Fruit fly (Drosophila melanogaster): ENCODE measurements around the gene nSyb.

Gene nSyb

DNA sequence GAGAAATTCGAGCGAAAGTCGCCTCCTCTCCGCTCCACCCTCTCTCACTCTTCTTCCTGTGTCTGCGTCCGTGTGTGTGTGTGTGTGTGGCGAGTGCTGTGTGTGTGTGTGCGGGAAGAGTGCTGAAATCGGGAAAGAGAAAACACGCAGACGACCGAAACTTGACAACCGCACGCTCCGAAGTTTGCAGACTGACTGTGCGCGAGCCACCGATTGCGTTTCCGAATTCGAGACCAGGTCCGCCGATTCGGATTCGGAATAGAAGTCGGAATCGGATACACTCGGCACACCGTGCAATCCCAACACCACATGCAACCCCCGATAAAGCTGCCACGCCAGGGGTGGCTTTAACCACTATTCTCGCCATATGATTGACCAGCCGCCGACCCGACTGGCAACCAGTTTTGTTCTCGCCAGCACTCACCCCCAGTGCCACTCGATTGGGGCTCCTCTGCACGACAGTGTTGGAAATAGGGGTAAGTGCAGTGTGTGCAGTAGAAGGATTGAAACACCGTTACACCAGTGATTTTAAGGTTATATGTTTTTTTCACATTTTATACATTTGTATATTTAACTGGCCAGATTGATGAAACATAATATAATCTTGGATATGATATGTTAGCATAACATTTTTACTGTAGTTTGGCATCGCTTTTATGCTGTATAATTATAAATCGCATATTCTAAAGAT is 9.2 kb downstream of the nSyb start, which contains the start of gene CG13928 (continued):
- TF ChIP-seq CG6689 (GFP tag; IDR thresholded peaks at IDR 0.05) (no peak), ab (GFP tag; optimal IDR thresholded peaks at IDR 0.05) (no peak), scrt (GFP tag; optimal IDR thresholded peaks at IDR 0.05) (peak; percentile 42), CG16779 (GFP tag; IDR thresholded peaks at IDR 0.05) (peak; percentile 87), vvl (GFP tag; IDR thresholded peaks at IDR 0.05) (0 out of 2 replicates have a peak, but pooled peaks have one; percentile 18), prd (optimal IDR thresholded peaks at IDR 0.05) (no peak), prd (GFP tag; IDR thresholded peaks at IDR 0.05) (no peak), Fer3 (tag; optimal IDR thresholded peaks at IDR 0.05) (no peak), CG15601 (tag; optimal IDR thresholded peaks at IDR 0.05) (no peak), lov (optimal IDR thresholded peaks at IDR 0.05) (no peak), lov (GFP tag; IDR thresholded peaks at IDR 0.05) (no peak), ftz-f1 (GFP tag; optimal IDR thresholded peaks at IDR 0.05) (no peak), CG17829 (tag; optimal IDR thresholded peaks at IDR 0.05) (no peak), lab (GFP tag; optimal IDR thresholded peaks at IDR 0.05) (peak; percentile 9), Neu2 (GFP tag; optimal IDR thresholded peaks at IDR 0.05; ENCODE audit: borderline replicate concordance) (no peak), disco-r (GFP tag; optimal IDR thresholded peaks at IDR 0.05) (no peak), CG10267 (tag; optimal IDR thresholded peaks at IDR 0.05) (peak; percentile 44), tap (tag; optimal IDR thresholded peaks at IDR 0.05) (no peak), Hey (tag; optimal IDR thresholded peaks at IDR 0.05) (no peak), CG15696 (tag; optimal IDR thresholded peaks at IDR 0.05) (no peak), bbx (GFP tag; IDR thresholded peaks at IDR 0.05; ENCODE audit: partially characterized antibody) (no peak), Vsx1 (GFP tag; optimal IDR thresholded peaks at IDR 0.05) (no peak), CG34376 (GFP tag; optimal IDR thresholded peaks at IDR 0.05) (peak; percentile 16), CG16863 (GFP tag; optimal IDR thresholded peaks at IDR 0.05) (no peak), CG12769 (tag; optimal IDR thresholded peaks at IDR 0.05) (no peak), CG6813 (GFP tag; optimal IDR thresholded peaks at IDR 0.05) (no peak), CG6854 (GFP tag; optimal IDR thresholded peaks at IDR 0.05) (no peak), D19B (GFP tag; optimal IDR thresholded peaks at IDR 0.05) (no peak), Dfd (GFP tag; optimal IDR thresholded peaks at IDR 0.05) (no peak), inv (GFP tag; IDR thresholded peaks at IDR 0.05; ENCODE audit: partially characterized antibody) (no peak), CG31224 (GFP tag; IDR thresholded peaks at IDR 0.05) (no peak), CG12104 (GFP tag; optimal IDR thresholded peaks at IDR 0.05) (no peak), dysf (GFP tag; IDR thresholded peaks at IDR 0.05) (no peak), cad (GFP tag; optimal IDR thresholded peaks at IDR 0.05) (no peak), CG2120 (GFP tag; optimal IDR thresholded peaks at IDR 0.05) (peak; percentile 10), CG6654 (GFP tag; optimal IDR thresholded peaks at IDR 0.05) (no peak), CG3838 (GFP tag; optimal IDR thresholded peaks at IDR 0.05) (no peak), C15 (GFP tag; IDR thresholded peaks at IDR 0.05) (no peak), CG14667 (GFP tag; IDR thresholded peaks at IDR 0.05) (no peak), Xbp1 (GFP tag; optimal IDR thresholded peaks at IDR 0.05) (no peak), kay (GFP tag; optimal IDR thresholded peaks at IDR 0.05) (no peak), CG32767 (GFP tag; IDR thresholded peaks at IDR 0.05) (no peak), so (GFP tag; IDR thresholded peaks at IDR 0.05) (0 out of 3 replicates have a peak, but pooled peaks have one; percentile 30), Sry-δ (GFP tag; optimal IDR thresholded peaks at IDR 0.05) (no peak), Dbx (GFP tag; IDR thresholded peaks at IDR 0.05) (peak; percentile 42; the same call in 1 of the 3 replicates), luna (GFP tag; optimal IDR thresholded peaks at IDR 0.05) (no peak), bab2 (GFP tag; optimal IDR thresholded peaks at IDR 0.05) (no peak), gro (GFP tag; optimal IDR thresholded peaks at IDR 0.05) (no peak), HLH4C (GFP tag; IDR thresholded peaks at IDR 0.05; ENCODE audit: partially characterized antibody) (no peak), HLH54F (GFP tag; optimal IDR thresholded peaks at IDR 0.05) (no peak), CG13775 (GFP tag; optimal IDR thresholded peaks at IDR 0.05) (no peak)
